Fruit fly (Drosophila melanogaster): ENCODE measurements around the gene Rsod.
A peak's percentile ranks its signal among the peaks of the same experiment; 100 is the strongest.

The Rsod gene

DNA sequence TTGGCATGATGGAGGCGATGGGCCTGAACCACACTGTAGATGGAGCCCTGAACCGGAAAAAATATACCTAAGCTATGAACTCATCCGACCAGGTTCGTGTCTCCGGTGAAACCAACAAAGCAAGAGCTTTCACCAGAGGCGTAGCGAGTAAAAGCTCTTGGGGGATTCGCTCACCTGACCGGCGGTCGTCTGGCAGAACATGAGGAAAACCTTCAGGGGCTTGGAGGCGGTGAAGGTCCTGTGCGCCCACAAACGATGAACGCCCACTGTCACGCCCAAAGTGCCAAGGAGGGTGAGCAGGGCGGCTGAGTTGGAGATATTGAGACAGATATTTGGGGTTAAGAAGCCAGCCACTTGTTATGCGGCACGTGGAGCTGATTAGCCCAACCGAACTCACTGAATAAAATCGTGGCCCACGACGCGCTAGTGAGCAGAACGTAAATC is 24.6 kb upstream of the Rsod start (continued):
- TF ChIP-seq pzg (GFP tag; optimal IDR thresholded peaks at IDR 0.05) (peak; percentile 47), CG18262 (tag; optimal IDR thresholded peaks at IDR 0.05) (peak; percentile 20), CG2712 (tag; optimal IDR thresholded peaks at IDR 0.05) (peak; percentile 25), CG1832 (GFP tag; optimal IDR thresholded peaks at IDR 0.05) (no peak), CG13775 (GFP tag; optimal IDR thresholded peaks at IDR 0.05) (no peak), z (GFP tag; IDR thresholded peaks at IDR 0.05) (no peak), CG18011 (GFP tag; optimal IDR thresholded peaks at IDR 0.05) (no peak), ATbp (GFP tag; optimal IDR thresholded peaks at IDR 0.05) (peak; percentile 14), Hmr (GFP tag; optimal IDR thresholded peaks at IDR 0.05) (peak; percentile 74), emc (GFP tag; optimal IDR thresholded peaks at IDR 0.05) (no peak), CG42726 (GFP tag; IDR thresholded peaks at IDR 0.05; ENCODE audit: partially characterized antibody) (no peak), kah (GFP tag; optimal IDR thresholded peaks at IDR 0.05) (peak; percentile 67), CG12744 (GFP tag; optimal IDR thresholded peaks at IDR 0.05) (peak; percentile 2), ab (GFP tag; optimal IDR thresholded peaks at IDR 0.05) (no peak), scrt (GFP tag; optimal IDR thresholded peaks at IDR 0.05) (peak; percentile 36), Adf1 (GFP tag; IDR thresholded peaks at IDR 0.05) (peak; percentile 47), CG14965 (GFP tag; optimal IDR thresholded peaks at IDR 0.05; ENCODE audit: borderline replicate concordance) (no peak), CG11723 (GFP tag; optimal IDR thresholded peaks at IDR 0.05) (no peak), CG7786 (GFP tag; optimal IDR thresholded peaks at IDR 0.05) (peak; percentile 37), Bdp1 (GFP tag; optimal IDR thresholded peaks at IDR 0.05) (no peak), CG11247 (GFP tag; IDR thresholded peaks at IDR 0.05) (peak; percentile 54; the same call in 1 of the 2 replicates), Dll (GFP tag; IDR thresholded peaks at IDR 0.05; ENCODE audit: partially characterized antibody) (no peak), CG5953 (GFP tag; IDR thresholded peaks at IDR 0.05) (no peak), CrebB (tag; optimal IDR thresholded peaks at IDR 0.05) (peak; percentile 39), wdn (GFP tag; IDR thresholded peaks at IDR 0.05) (peak; percentile 37; the same call in 1 of the 2 replicates), Atf6 (GFP tag; IDR thresholded peaks at IDR 0.05) (peak; percentile 15; the same call in 1 of the 2 replicates), CG8281 (tag; optimal IDR thresholded peaks at IDR 0.05) (no peak), HmgZ (tag; optimal IDR thresholded peaks at IDR 0.05) (peak; percentile 78), lov (optimal IDR thresholded peaks at IDR 0.05) (no peak), lov (GFP tag; IDR thresholded peaks at IDR 0.05) (peak; percentile 47; the same call in 1 of the 3 replicates), Bteb2 (GFP tag; optimal IDR thresholded peaks at IDR 0.05) (peak; percentile 50), al (GFP tag; IDR thresholded peaks at IDR 0.05) (peak; percentile 69), Asciz (GFP tag; optimal IDR thresholded peaks at IDR 0.05) (no peak), ttk (GFP tag; IDR thresholded peaks at IDR 0.05) (0 out of 2 replicates have a peak, but pooled peaks have one; percentile 20), Trl (optimal IDR thresholded peaks at IDR 0.05) (no peak), Trl (GFP tag; optimal IDR thresholded peaks at IDR 0.05) (no peak), CG12104 (GFP tag; optimal IDR thresholded peaks at IDR 0.05) (no peak), D19A (tag; optimal IDR thresholded peaks at IDR 0.05) (no peak), fru (optimal IDR thresholded peaks at IDR 0.05) (no peak), Sox100B (GFP tag; optimal IDR thresholded peaks at IDR 0.05) (no peak), CG11398 (GFP tag; optimal IDR thresholded peaks at IDR 0.05) (peak; percentile 16), Doc2 (GFP tag; IDR thresholded peaks at IDR 0.05) (no peak; the same call in 1 of the 2 replicates), H2.0 (GFP tag; IDR thresholded peaks at IDR 0.05) (peak; percentile 41; the same call in 1 of the 2 replicates), Ravus (GFP tag; IDR thresholded peaks at IDR 0.05) (no peak), CG2875 (GFP tag; optimal IDR thresholded peaks at IDR 0.05) (no peak), Rfx (GFP tag; IDR thresholded peaks at IDR 0.05) (peak; percentile 88), Xbp1 (GFP tag; optimal IDR thresholded peaks at IDR 0.05) (peak; percentile 62), CG7928 (GFP tag; optimal IDR thresholded peaks at IDR 0.05) (peak; percentile 93), Dp (GFP tag; optimal IDR thresholded peaks at IDR 0.05) (peak; percentile 3), Ada2b (GFP tag; IDR thresholded peaks at IDR 0.05) (peak; percentile 45), eve (GFP tag; optimal IDR thresholded peaks at IDR 0.05) (no peak), ssp (GFP tag; IDR thresholded peaks at IDR 0.05) (no peak)

Measured in whole organism, embryonic.